Fruit fly (Drosophila melanogaster) whole organism, embryonic: ENCODE data around the gene ebi.
A peak's percentile ranks its signal among the peaks of the same experiment; 100 is the strongest.

Experiments used
- Bteb2 ChIP-seq: fragments of 200-800 bp; sonication (Bioruptor generic); optimal IDR thresholded peaks from 2 replicates; lab custom pipeline; 2016; ENCODE audit warnings: missing biosample characterization, missing genetic modification characterization
- CG10366 ChIP-seq: fragments of 200-800 bp; sonication (Bioruptor generic); IDR thresholded peaks from 2 replicates; pipeline ENCODE4 v1.3.6; 2022; ENCODE audit warnings: missing biosample characterization, missing genetic modification characterization
- CG11398 ChIP-seq: fragments of 200-800 bp; sonication (Bioruptor generic); optimal IDR thresholded peaks from 2 replicates; lab custom pipeline; 2016; ENCODE audit warnings: missing biosample characterization, missing genetic modification characterization
- CG11696 ChIP-seq: fragments of 200-800 bp; sonication (Bioruptor generic); IDR thresholded peaks from 2 replicates; pipeline ENCODE4 v1.3.6; 2022; ENCODE audit warnings: missing biosample characterization, missing genetic modification characterization
- CG12219 ChIP-seq: fragments of 200-800 bp; sonication (Bioruptor generic); optimal IDR thresholded peaks from 3 replicates; lab custom pipeline; 2018; ENCODE audit warnings: missing biosample characterization, mild to moderate bottlenecking, missing genetic modification characterization
- CG12391 ChIP-seq: fragments of 200-800 bp; sonication (Bioruptor generic); optimal IDR thresholded peaks from 3 replicates; lab custom pipeline; 2018; ENCODE audit warnings: missing biosample characterization, mild to moderate bottlenecking, missing genetic modification characterization, moderate library complexity
- CG12769 ChIP-seq: fragments of 200-800 bp; sonication (Bioruptor generic); optimal IDR thresholded peaks from 2 replicates; lab custom pipeline; 2019; ENCODE audit warnings: missing biosample characterization, mild to moderate bottlenecking, missing genetic modification characterization, moderate library complexity
- CG13287 ChIP-seq: fragments of 200-800 bp; sonication (Bioruptor generic); IDR thresholded peaks from 2 replicates; pipeline ENCODE4 v1.3.6; 2022; ENCODE audit warnings: missing biosample characterization, missing genetic modification characterization; ENCODE audit not compliant: partially characterized antibody
- CG14710 ChIP-seq: fragments of 200-800 bp; sonication (Bioruptor generic); optimal IDR thresholded peaks from 3 replicates; lab custom pipeline; 2019; ENCODE audit warnings: missing biosample characterization, mild to moderate bottlenecking, missing genetic modification characterization, moderate library complexity
- CG1529 ChIP-seq: fragments of 200-800 bp; sonication (Bioruptor generic); optimal IDR thresholded peaks from 3 replicates; lab custom pipeline; 2018; ENCODE audit warnings: missing biosample characterization, missing genetic modification characterization
- CG17385 ChIP-seq: fragments of 200-800 bp; sonication (Bioruptor generic); optimal IDR thresholded peaks from 3 replicates; lab custom pipeline; 2018; ENCODE audit warnings: missing biosample characterization, mild to moderate bottlenecking, missing genetic modification characterization
- CG18764 ChIP-seq: fragments of 200-800 bp; sonication (Bioruptor generic); optimal IDR thresholded peaks from 3 replicates; lab custom pipeline; 2016; ENCODE audit warnings: missing biosample characterization, missing genetic modification characterization
- CG2116 ChIP-seq: fragments of 200-800 bp; sonication (Bioruptor generic); optimal IDR thresholded peaks from 3 replicates; lab custom pipeline; 2018; ENCODE audit warnings: missing biosample characterization, mild to moderate bottlenecking, missing genetic modification characterization
- CG32532 ChIP-seq: fragments of 200-800 bp; sonication (Bioruptor generic); IDR thresholded peaks from 2 replicates; pipeline ENCODE4 v1.3.6; 2022; ENCODE audit warnings: missing biosample characterization, missing genetic modification characterization
- CG3847 ChIP-seq: fragments of 200-800 bp; sonication (Bioruptor generic); IDR thresholded peaks from 2 replicates; pipeline ENCODE4 v1.3.6; 2022; ENCODE audit warnings: missing biosample characterization, missing genetic modification characterization
- CG42726 ChIP-seq: fragments of 200-800 bp; sonication (Bioruptor generic); IDR thresholded peaks from 2 replicates; pipeline ENCODE4 v1.3.6; 2022; ENCODE audit warnings: missing biosample characterization, missing genetic modification characterization; ENCODE audit not compliant: partially characterized antibody
- CG43689 ChIP-seq: fragments of 200-800 bp; sonication (Bioruptor generic); IDR thresholded peaks from 2 replicates; pipeline ENCODE4 v1.3.6; 2022; ENCODE audit warnings: missing biosample characterization, missing genetic modification characterization
- CG4707 ChIP-seq: fragments of 200-800 bp; sonication (Bioruptor generic); optimal IDR thresholded peaks from 2 replicates; lab custom pipeline; 2018; ENCODE audit warnings: missing biosample characterization, mild to moderate bottlenecking, missing genetic modification characterization, moderate library complexity
- CG8281 ChIP-seq: fragments of 200-800 bp; sonication (Bioruptor generic); optimal IDR thresholded peaks from 2 replicates; lab custom pipeline; 2018; ENCODE audit warnings: missing biosample characterization, mild to moderate bottlenecking, missing genetic modification characterization, moderate library complexity
- CHES-1-like ChIP-seq: fragments of 200-800 bp; sonication (Bioruptor generic); optimal IDR thresholded peaks from 2 replicates; lab custom pipeline; 2016; ENCODE audit warnings: missing biosample characterization, missing genetic modification characterization
- CkIIα-i1 ChIP-seq: fragments of 200-800 bp; sonication (Bioruptor generic); IDR thresholded peaks from 2 replicates; pipeline ENCODE4 v1.3.6; 2022; ENCODE audit warnings: missing biosample characterization, missing genetic modification characterization
- CoRest ChIP-seq: fragments of 200-800 bp; sonication (Bioruptor generic); optimal IDR thresholded peaks from 3 replicates; lab custom pipeline; 2018; ENCODE audit warnings: missing biosample characterization, mild to moderate bottlenecking, missing genetic modification characterization, moderate library complexity
- Drgx ChIP-seq: fragments of 200-800 bp; sonication (Bioruptor generic); IDR thresholded peaks from 2 replicates; pipeline ENCODE4 v1.3.6; 2022; ENCODE audit warnings: missing biosample characterization, missing genetic modification characterization
- Ets65A ChIP-seq: fragments of 200-800 bp; sonication (Bioruptor generic); peaks from one replicate; lab custom pipeline; 2016; ENCODE audit warnings: missing biosample characterization, missing genetic modification characterization
- Fer2 ChIP-seq: fragments of 200-800 bp; sonication (Bioruptor generic); optimal IDR thresholded peaks from 2 replicates; lab custom pipeline; 2018; ENCODE audit warnings: missing biosample characterization, mild to moderate bottlenecking, missing genetic modification characterization, moderate library complexity
- Gsc ChIP-seq: fragments of 200-800 bp; sonication (Bioruptor generic); IDR thresholded peaks from 2 replicates; pipeline ENCODE4 v1.3.6; 2022; ENCODE audit warnings: missing biosample characterization, missing genetic modification characterization
- HmgZ ChIP-seq: fragments of 200-800 bp; sonication (Bioruptor generic); optimal IDR thresholded peaks from 2 replicates; lab custom pipeline; 2018; ENCODE audit warnings: missing biosample characterization, mild to moderate bottlenecking, missing genetic modification characterization
- Hsf ChIP-seq: fragments of 200-800 bp; sonication (Bioruptor generic); optimal IDR thresholded peaks from 3 replicates; lab custom pipeline; 2016; ENCODE audit warnings: missing biosample characterization, missing genetic modification characterization
- Nf-YB ChIP-seq: fragments of 200-800 bp; sonication (Bioruptor generic); optimal IDR thresholded peaks from 3 replicates; lab custom pipeline; 2019; ENCODE audit warnings: missing biosample characterization, mild to moderate bottlenecking, missing genetic modification characterization, moderate library complexity
- PHDP ChIP-seq: fragments of 200-800 bp; sonication (Bioruptor generic); optimal IDR thresholded peaks from 3 replicates; lab custom pipeline; 2018; ENCODE audit warnings: missing biosample characterization, mild to moderate bottlenecking, missing genetic modification characterization, moderate library complexity
- Sry-β ChIP-seq: fragments of 200-800 bp; sonication (Bioruptor generic); optimal IDR thresholded peaks from 2 replicates; lab custom pipeline; 2018; ENCODE audit warnings: missing biosample characterization, mild to moderate bottlenecking, missing genetic modification characterization, moderate library complexity
- Sry-δ ChIP-seq: fragments of 200-800 bp; sonication (Bioruptor generic); optimal IDR thresholded peaks from 2 replicates; lab custom pipeline; 2016; ENCODE audit warnings: missing biosample characterization, missing genetic modification characterization
- bcd ChIP-seq: fragments of 200-800 bp; sonication (Bioruptor generic); optimal IDR thresholded peaks from 2 replicates; lab custom pipeline; 2017; ENCODE audit warnings: missing biosample characterization, mild to moderate bottlenecking, missing genetic modification characterization
- br ChIP-seq: fragments of >200 bp; optimal IDR thresholded peaks from 2 replicates; lab custom pipeline; 2017
- chm ChIP-seq: fragments of 200-800 bp; sonication (Bioruptor generic); IDR thresholded peaks from 2 replicates; pipeline ENCODE4 v1.3.6; 2022; ENCODE audit warnings: missing biosample characterization, missing genetic modification characterization
- gem ChIP-seq: fragments of 200-800 bp; sonication (Bioruptor generic); optimal IDR thresholded peaks from 2 replicates; lab custom pipeline; 2019; ENCODE audit warnings: missing biosample characterization, mild to moderate bottlenecking, missing genetic modification characterization, moderate library complexity
- hbn ChIP-seq: fragments of 200-800 bp; sonication (Bioruptor generic); IDR thresholded peaks from 2 replicates; pipeline ENCODE4 v1.3.6; 2022; ENCODE audit warnings: missing biosample characterization, missing genetic modification characterization; ENCODE audit not compliant: partially characterized antibody
- jigr1 ChIP-seq: fragments of 200-800 bp; sonication (Bioruptor generic); IDR thresholded peaks from 3 replicates; pipeline ENCODE4 v1.3.6; 2022; ENCODE audit warnings: missing biosample characterization, missing genetic modification characterization
- kay ChIP-seq: fragments of 200-800 bp; sonication (Bioruptor generic); optimal IDR thresholded peaks from 2 replicates; lab custom pipeline; 2016; ENCODE audit warnings: missing biosample characterization, missing genetic modification characterization
- kni ChIP-seq: fragments of 200-800 bp; sonication (Bioruptor generic); optimal IDR thresholded peaks from 3 replicates; lab custom pipeline; 2017; ENCODE audit warnings: mild to moderate bottlenecking, missing biosample characterization, missing genetic modification reagents, missing genetic modification characterization
- lilli ChIP-seq: fragments of 200-800 bp; sonication (Bioruptor generic); optimal IDR thresholded peaks from 3 replicates; lab custom pipeline; 2016; ENCODE audit warnings: missing biosample characterization, missing genetic modification characterization
- pho ChIP-seq: fragments of 200-800 bp; sonication (Bioruptor generic); optimal IDR thresholded peaks from 2 replicates; lab custom pipeline; 2016; ENCODE audit warnings: missing biosample characterization, missing genetic modification characterization
- phol ChIP-seq: fragments of 200-800 bp; sonication (Bioruptor generic); optimal IDR thresholded peaks from 3 replicates; lab custom pipeline; 2018; ENCODE audit warnings: missing biosample characterization, mild to moderate bottlenecking, missing genetic modification characterization, moderate library complexity
- pnt ChIP-seq: fragments of 200-800 bp; sonication (Bioruptor generic); optimal IDR thresholded peaks from 3 replicates; lab custom pipeline; 2016; ENCODE audit warnings: missing biosample characterization, missing genetic modification characterization
- pzg ChIP-seq: fragments of 200-800 bp; sonication (Bioruptor generic); optimal IDR thresholded peaks from 3 replicates; lab custom pipeline; 2018; ENCODE audit warnings: missing biosample characterization, mild to moderate bottlenecking, missing genetic modification characterization, moderate library complexity
- rib ChIP-seq: fragments of 200-800 bp; sonication (Bioruptor generic); IDR thresholded peaks from 2 replicates; pipeline ENCODE4 v1.3.6; 2022; ENCODE audit warnings: missing biosample characterization, missing genetic modification characterization
- sr ChIP-seq: fragments of 200-800 bp; sonication (Bioruptor generic); IDR thresholded peaks from 3 replicates; pipeline ENCODE4 v1.3.6; 2022; ENCODE audit warnings: missing biosample characterization, missing genetic modification characterization
- tgo ChIP-seq: fragments of 200-800 bp; sonication (Bioruptor generic); IDR thresholded peaks from 3 replicates; pipeline ENCODE4 v1.3.6; 2022; ENCODE audit warnings: missing biosample characterization, missing genetic modification characterization
- unpg ChIP-seq: fragments of 200-800 bp; sonication (Bioruptor generic); optimal IDR thresholded peaks from 3 replicates; lab custom pipeline; 2018; ENCODE audit warnings: missing biosample characterization, mild to moderate bottlenecking, missing genetic modification characterization, moderate library complexity
- zf30C ChIP-seq: fragments of 200-800 bp; sonication (Bioruptor generic); optimal IDR thresholded peaks from 3 replicates; lab custom pipeline; 2018; ENCODE audit warnings: missing biosample characterization, mild to moderate bottlenecking, missing genetic modification characterization

ebi gene

dm6 chr2L:421119-421821, 6.4 kb downstream of the ebi start, which contains the start of the genes CG11885 and CG13692 (continued):
- peak; percentile 96 for TF ChIP-seq Ets65A (GFP tag; lab: Kevin White, UChicago)
- TF ChIP-seq kni (GFP tag; lab: Kevin White, UChicago), result peak; percentile 51
- peak; percentile 99 for TF ChIP-seq CG42726 (GFP tag; lab: Robert Waterston, UW)
- TF ChIP-seq br (lab: Kevin White, UChicago), result no peak
- TF ChIP-seq CG13287 (GFP tag; lab: Robert Waterston, UW), result peak; percentile 100
- TF ChIP-seq jigr1 (GFP tag; lab: Robert Waterston, UW), result no peak
- TF ChIP-seq Sry-β, result peak; percentile 38
- peak; percentile 31 for TF ChIP-seq gem (tag; lab: Kevin White, UChicago)
- TF ChIP-seq CG10366 (GFP tag; lab: Robert Waterston, UW), result no peak
- TF ChIP-seq Nf-YB, result peak; percentile 17
- TF ChIP-seq Fer2, result peak; percentile 38
- TF ChIP-seq pzg (GFP tag; lab: Kevin White, UChicago), result peak; percentile 98
- TF ChIP-seq Sry-δ (GFP tag; lab: Kevin White, UChicago), result peak; percentile 88
- peak; percentile 58 for TF ChIP-seq PHDP (tag; lab: Kevin White, UChicago)
- peak; percentile 15 for TF ChIP-seq CG17385 (GFP tag; lab: Kevin White, UChicago)
- no peak for TF ChIP-seq Drgx (GFP tag; lab: Robert Waterston, UW)
- TF ChIP-seq CG11398, result peak; percentile 6
- TF ChIP-seq phol (tag; lab: Kevin White, UChicago), result peak; percentile 69
- TF ChIP-seq CG11696 (GFP tag; lab: Robert Waterston, UW), result no peak
- peak; percentile 44 for TF ChIP-seq CG12769 (tag; lab: Kevin White, UChicago)
- TF ChIP-seq rib (GFP tag; lab: Robert Waterston, UW), result peak; percentile 48; the same call in 1 of the 2 replicates
- TF ChIP-seq CG18764, result peak; percentile 9
- TF ChIP-seq CG12219, result peak; percentile 23
- peak; percentile 18 for TF ChIP-seq zf30C (GFP tag; lab: Kevin White, UChicago)
- no peak for TF ChIP-seq Gsc (GFP tag; lab: Robert Waterston, UW)
- no peak for TF ChIP-seq pnt
- no peak for TF ChIP-seq CkIIα-i1
- TF ChIP-seq CG43689 (GFP tag; lab: Robert Waterston, UW), result no peak
- peak; percentile 35 for TF ChIP-seq kay (GFP tag; lab: Kevin White, UChicago)
- peak; percentile 75 for TF ChIP-seq CG3847 (GFP tag; lab: Robert Waterston, UW)
- peak; percentile 39; the same call in 1 of the 2 replicates for TF ChIP-seq CG32532 (GFP tag; lab: Robert Waterston, UW)
- TF ChIP-seq lilli (GFP tag; lab: Kevin White, UChicago), result peak; percentile 38
- peak; percentile 10 for TF ChIP-seq Bteb2
- TF ChIP-seq sr (GFP tag; lab: Robert Waterston, UW), result no peak
- TF ChIP-seq Hsf (GFP tag; lab: Kevin White, UChicago), result peak; percentile 8
- TF ChIP-seq CG1529 (GFP tag; lab: Kevin White, UChicago), result no peak
- TF ChIP-seq bcd (GFP tag; lab: Kevin White, UChicago), result peak; percentile 24
- peak; percentile 1 for TF ChIP-seq CG4707 (GFP tag; lab: Kevin White, UChicago)
- TF ChIP-seq CG8281 (tag; lab: Kevin White, UChicago), result peak; percentile 76
- no peak for TF ChIP-seq tgo (GFP tag; lab: Robert Waterston, UW)
- TF ChIP-seq CoRest (tag; lab: Kevin White, UChicago), result peak; percentile 53
- TF ChIP-seq CG12391 (tag; lab: Kevin White, UChicago), result peak; percentile 58
- TF ChIP-seq hbn (GFP tag; lab: Robert Waterston, UW), result peak; percentile 99
- peak; percentile 81 for TF ChIP-seq CG14710
- peak; percentile 68 for TF ChIP-seq CHES-1-like (GFP tag; lab: Kevin White, UChicago)
- peak; percentile 22; the same call in 1 of the 2 replicates for TF ChIP-seq chm (GFP tag; lab: Robert Waterston, UW)
- TF ChIP-seq unpg (GFP tag; lab: Kevin White, UChicago), result peak; percentile 23
- TF ChIP-seq pho, result peak; percentile 10
- peak; percentile 83 for TF ChIP-seq HmgZ (tag; lab: Kevin White, UChicago)
- TF ChIP-seq CG2116, result peak; percentile 94
